Fruit fly (Drosophila melanogaster) Kc167 (cell line): ENCODE results near the gene CG32655.

ENCODE experiments used
- Sin3A ChIP-seq: fragments of >200 bp; optimal IDR thresholded peaks from 2 replicates; lab custom pipeline; 2018; ENCODE audit warnings: missing external identifiers
- insv ChIP-seq: fragments of >200 bp; optimal IDR thresholded peaks from 3 replicates; lab custom pipeline; 2018; ENCODE audit warnings: missing external identifiers

DNA sequence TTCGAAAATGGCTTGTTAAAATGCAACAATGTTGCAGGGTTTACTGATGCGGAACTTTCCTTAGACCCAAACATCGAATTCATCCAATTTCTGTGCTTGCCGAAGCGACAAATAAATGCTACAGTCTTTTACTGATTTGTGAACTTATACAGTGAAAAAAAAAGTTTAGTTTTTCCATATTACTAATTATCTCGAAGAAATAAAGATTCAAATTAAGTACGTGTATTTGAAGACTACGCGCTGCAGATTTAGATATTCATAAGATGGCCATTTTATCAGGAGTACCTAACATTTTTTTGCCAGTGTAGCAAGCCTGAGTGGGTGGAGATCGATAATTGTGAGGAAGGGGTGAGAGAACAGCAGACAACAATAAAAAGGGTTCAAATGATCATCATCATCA lies 14.2 kb downstream of the CG32655 start:
- no peak for TF ChIP-seq insv (lab: Kevin White, UChicago)
- TF ChIP-seq Sin3A (lab: Kevin White, UChicago), result no peak
